Worm (Caenorhabditis elegans) whole organism, young adult: Measurements from ENCODE around the gene best-18.
A peak's percentile ranks its signal among the peaks of the same experiment; 100 is the strongest.

Experiments used
- B0035.1 ChIP-seq: sonication (generic microtip); optimal IDR thresholded peaks from 2 replicates; lab custom pipeline; 2016; ENCODE audit warnings: missing genetic modification characterization, mild to moderate bottlenecking, missing compliant biosample characterization, missing genotype, missing genetic modification reagents
- D2030.7 ChIP-seq: fragments of 200-800 bp; sonication (Bioruptor generic); IDR thresholded peaks from 2 replicates; pipeline ENCODE4 v1.3.6; 2022; ENCODE audit warnings: missing genetic modification reagents, missing genetic modification characterization, missing compliant biosample characterization
- F52B5.7 ChIP-seq: sonication (generic microtip); optimal IDR thresholded peaks from 2 replicates; lab custom pipeline; 2016; ENCODE audit warnings: mild to moderate bottlenecking, missing genetic modification characterization, missing compliant biosample characterization
- F57C9.4 ChIP-seq: sonication (generic microtip); optimal IDR thresholded peaks from 2 replicates; lab custom pipeline; 2017; ENCODE audit warnings: mild to moderate bottlenecking, missing genetic modification characterization, missing compliant biosample characterization
- K12H6.12 ChIP-seq: fragments of 200-800 bp; sonication (Bioruptor generic); optimal IDR thresholded peaks from 2 replicates; lab custom pipeline; 2018; ENCODE audit warnings: mild to moderate bottlenecking, missing genetic modification characterization, missing compliant biosample characterization
- Y53F4B.3 ChIP-seq: fragments of 200-800 bp; sonication (Bioruptor generic); IDR thresholded peaks from 2 replicates; pipeline ENCODE4 v1.3.6; 2022; ENCODE audit warnings: missing genetic modification reagents, missing genetic modification characterization, missing compliant biosample characterization
- Y67H2A.10 ChIP-seq: fragments of 200-800 bp; sonication (Bioruptor generic); conservative IDR thresholded peaks from 2 replicates; pipeline ENCODE4 v1.3.6; 2022; ENCODE audit warnings: missing genetic modification reagents, missing genetic modification characterization, missing compliant biosample characterization
- Y79H2A.3 ChIP-seq: fragments of 200-800 bp; sonication (Bioruptor generic); conservative IDR thresholded peaks from 2 replicates; pipeline ENCODE4 v1.3.6; 2022; ENCODE audit warnings: missing genetic modification reagents, missing genetic modification characterization, missing compliant biosample characterization
- ZK185.1 ChIP-seq: sonication (generic microtip); optimal IDR thresholded peaks from 2 replicates; lab custom pipeline; 2016; ENCODE audit warnings: mild to moderate bottlenecking, missing genetic modification characterization, missing compliant biosample characterization; ENCODE audit not compliant: poor library complexity, severe bottlenecking
- aptf-2 ChIP-seq: fragments of 200-800 bp; sonication (Bioruptor generic); conservative IDR thresholded peaks from 2 replicates; pipeline ENCODE4 v1.3.6; 2022; ENCODE audit warnings: missing genetic modification reagents, missing genetic modification characterization, missing compliant biosample characterization
- atf-7 ChIP-seq: sonication (generic microtip); optimal IDR thresholded peaks from 2 replicates; lab custom pipeline; 2017; ENCODE audit warnings: mild to moderate bottlenecking, missing genetic modification characterization, missing compliant biosample characterization
- bed-1 ChIP-seq: fragments of 200-800 bp; sonication (Bioruptor generic); IDR thresholded peaks from 2 replicates; pipeline ENCODE4 v1.3.6; 2022; ENCODE audit warnings: missing genetic modification reagents, missing genetic modification characterization, missing compliant biosample characterization
- cebp-1 ChIP-seq, 2 experiments: fragments of 200-800 bp in 1 of 2; sonication (Bioruptor generic) in 1 of 2; sonication (generic microtip) in 1 of 2; IDR thresholded peaks in 1 of 2; optimal IDR thresholded peaks in 1 of 2; 2 replicates each; pipeline versions ENCODE4 v1.3.6 to Lab custom; 2017 to 2022; ENCODE audit warnings: missing compliant biosample characterization in 2 of 2, missing genetic modification characterization in 2 of 2, mild to moderate bottlenecking in 1 of 2, missing genetic modification reagents in 1 of 2, moderate library complexity in 1 of 2
- ceh-27 ChIP-seq: fragments of 200-800 bp; sonication (Bioruptor generic); optimal IDR thresholded peaks from 2 replicates; lab custom pipeline; 2018; ENCODE audit warnings: mild to moderate bottlenecking, missing genetic modification characterization, moderate library complexity, missing compliant biosample characterization
- ceh-58 ChIP-seq: fragments of 200-800 bp; sonication (Bioruptor generic); IDR thresholded peaks from 2 replicates; pipeline ENCODE4 v1.3.6; 2022; ENCODE audit warnings: missing genetic modification characterization, missing compliant biosample characterization
- egl-18 ChIP-seq: fragments of 200-800 bp; sonication (Bioruptor generic); IDR thresholded peaks from 2 replicates; pipeline ENCODE4 v1.3.6; 2022; ENCODE audit warnings: missing genetic modification reagents, missing genetic modification characterization, missing compliant biosample characterization
- ets-4 ChIP-seq: fragments of 200-800 bp; sonication (Bioruptor generic); optimal IDR thresholded peaks from 2 replicates; lab custom pipeline; 2018; ENCODE audit warnings: mild to moderate bottlenecking, missing genetic modification characterization, missing compliant biosample characterization
- gei-17 ChIP-seq: fragments of 200-800 bp; sonication (Bioruptor generic); optimal IDR thresholded peaks from 2 replicates; lab custom pipeline; 2018; ENCODE audit warnings: mild to moderate bottlenecking, missing genetic modification characterization, missing compliant biosample characterization
- him-1 ChIP-seq: sonication (generic microtip); optimal IDR thresholded peaks from 2 replicates; lab custom pipeline; 2016; ENCODE audit warnings: missing genotype, missing genetic modification reagents, missing genetic modification characterization, missing compliant biosample characterization
- hlh-26 ChIP-seq: fragments of 200-800 bp; sonication (Bioruptor generic); conservative IDR thresholded peaks from 2 replicates; pipeline ENCODE4 v1.3.6; 2022; ENCODE audit warnings: missing genetic modification reagents, missing genetic modification characterization, missing compliant biosample characterization
- hmg-20 ChIP-seq: fragments of 200-800 bp; sonication (Bioruptor generic); IDR thresholded peaks from 2 replicates; pipeline ENCODE4 v1.3.6; 2022; ENCODE audit warnings: missing genetic modification reagents, missing genetic modification characterization, missing compliant biosample characterization
- hrde-1 ChIP-seq: sonication (generic microtip); optimal IDR thresholded peaks from 2 replicates; lab custom pipeline; 2016; ENCODE audit warnings: missing genetic modification characterization, mild to moderate bottlenecking, missing compliant biosample characterization, moderate library complexity, missing genotype, missing genetic modification reagents, borderline replicate concordance
- hsf-1 ChIP-seq: fragments of 200-800 bp; sonication (Bioruptor generic); IDR thresholded peaks from 2 replicates; pipeline ENCODE4 v1.3.6; 2022; ENCODE audit warnings: missing genetic modification reagents, missing genetic modification characterization, missing compliant biosample characterization
- lin-26 ChIP-seq: fragments of 200-800 bp; sonication (Bioruptor generic); IDR thresholded peaks from 2 replicates; pipeline ENCODE4 v1.3.6; 2022; ENCODE audit warnings: missing genetic modification reagents, missing genetic modification characterization, missing compliant biosample characterization
- lsl-1 ChIP-seq: fragments of 200-800 bp; sonication (Bioruptor generic); optimal IDR thresholded peaks from 2 replicates; lab custom pipeline; 2018; ENCODE audit warnings: mild to moderate bottlenecking, missing genetic modification characterization, moderate library complexity, missing compliant biosample characterization
- madf-6 ChIP-seq: fragments of 200-800 bp; sonication (Bioruptor generic); IDR thresholded peaks from 2 replicates; pipeline ENCODE4 v1.3.6; 2022; ENCODE audit warnings: missing genetic modification reagents, missing genetic modification characterization, missing compliant biosample characterization
- mxl-1 ChIP-seq: sonication (generic microtip); optimal IDR thresholded peaks from 2 replicates; lab custom pipeline; 2016; ENCODE audit warnings: missing genetic modification characterization, missing compliant biosample characterization
- nfyb-1 ChIP-seq: fragments of 200-800 bp; sonication (Bioruptor generic); IDR thresholded peaks from 2 replicates; pipeline ENCODE4 v1.3.6; 2022; ENCODE audit warnings: missing genetic modification reagents, missing genetic modification characterization, missing compliant biosample characterization
- nhr-179 ChIP-seq: sonication (generic microtip); optimal IDR thresholded peaks from 2 replicates; lab custom pipeline; 2016; ENCODE audit warnings: mild to moderate bottlenecking, missing genetic modification characterization, missing compliant biosample characterization
- unc-62 ChIP-seq: fragments of 150-350 bp; optimal IDR thresholded peaks from 2 replicates; lab custom pipeline; 2014; ENCODE audit warnings: missing biosample characterization, missing genetic modification reagents, missing genetic modification characterization
- ztf-18 ChIP-seq: sonication (generic microtip); optimal IDR thresholded peaks from 2 replicates; lab custom pipeline; 2016; ENCODE audit warnings: missing genotype, mild to moderate bottlenecking, missing genetic modification characterization, missing compliant biosample characterization
- ztf-25 ChIP-seq: fragments of 200-800 bp; sonication (Bioruptor generic); IDR thresholded peaks from 2 replicates; pipeline ENCODE4 v1.3.6; 2022; ENCODE audit warnings: missing genetic modification reagents, missing genetic modification characterization, missing compliant biosample characterization
- ztf-3 ChIP-seq: fragments of 200-800 bp; sonication (Bioruptor generic); optimal IDR thresholded peaks from 2 replicates; lab custom pipeline; 2018; ENCODE audit warnings: mild to moderate bottlenecking, missing genetic modification characterization, missing compliant biosample characterization

Gene best-18

ce11 chrIII:10211889-10212494, at the start of gene best-18, which contains the start of gene blos-1:
Gene best-18, plus strand, starts transcription at chrIII:10212396.
Gene blos-1, minus strand, starts transcription at chrIII:10211946.
- TF ChIP-seq lsl-1 (GFP tag; lab: Kevin White, UChicago) = peak; percentile 46
- TF ChIP-seq cebp-1 (GFP tag; IDR thresholded peaks at IDR 0.05; lab: Robert Waterston, UW) = no peak
- peak; percentile 16 for TF ChIP-seq cebp-1 (tag; optimal IDR thresholded peaks at IDR 0.05; lab: Kevin White, UChicago)
- TF ChIP-seq F57C9.4 = no peak

ce11 chrIII:10170265-10170664, 41.9 kb upstream of the best-18 start:
- TF ChIP-seq lin-26 (GFP tag; lab: Robert Waterston, UW) (no peak), Y53F4B.3 (no peak)
- TF ChIP-seq, all 124 proteins: peak for 0

- TF ChIP-seq D2030.7 (no peak), mxl-1 (tag; lab: Kevin White, UChicago) (no peak), lin-26 (GFP tag; lab: Robert Waterston, UW) (no peak), F57C9.4 (no peak), him-1 (tag; lab: Kevin White, UChicago) (no peak), madf-6 (GFP tag; lab: Robert Waterston, UW) (no peak), F52B5.7 (tag; lab: Kevin White, UChicago) (no peak), ceh-58 (no peak), gei-17 (no peak), nhr-179 (no peak), B0035.1 (no peak), ztf-18 (tag; lab: Kevin White, UChicago) (no peak), ztf-3 (GFP tag; lab: Kevin White, UChicago) (no peak), aptf-2 (no peak), ets-4 (GFP tag; lab: Kevin White, UChicago) (no peak), nfyb-1 (GFP tag; lab: Robert Waterston, UW) (no peak), ceh-27 (no peak)
These were observed 34.2 kb upstream of the best-18 start for ce11 chrIII:10178023-10178422.

- TF ChIP-seq hmg-20 (no peak), hlh-26 (GFP tag; lab: Robert Waterston, UW) (no peak), bed-1 (no peak), Y79H2A.3 (GFP tag; lab: Robert Waterston, UW) (no peak), K12H6.12 (tag; lab: Kevin White, UChicago) (no peak), gei-17 (no peak), hrde-1 (no peak), ztf-25 (GFP tag; lab: Robert Waterston, UW) (no peak), unc-62 (GFP tag; lab: Kevin White, UChicago) (no peak), Y67H2A.10 (GFP tag; lab: Robert Waterston, UW) (no peak), hsf-1 (GFP tag; lab: Robert Waterston, UW) (no peak), egl-18 (GFP tag; lab: Robert Waterston, UW) (no peak), ZK185.1 (tag; lab: Kevin White, UChicago) (no peak), atf-7 (no peak)
These were observed 33.6 kb upstream of the best-18 start for ce11 chrIII:10178552-10178951.
